Worm (Caenorhabditis elegans) whole organism, L1 larva: ENCODE data around the gene Y75B8A.8.
A peak's percentile ranks its signal among the peaks of the same experiment; 100 is the strongest.

Experiments
- C34B4.2 ChIP-seq: sonication (generic microtip); optimal IDR thresholded peaks from 2 replicates; lab custom pipeline; 2017; ENCODE audit warnings: mild to moderate bottlenecking, missing genetic modification characterization, missing compliant biosample characterization
- Y116A8C.19 ChIP-seq: sonication (generic microtip); optimal IDR thresholded peaks from 2 replicates; lab custom pipeline; 2016; ENCODE audit warnings: missing compliant biosample characterization, missing genetic modification characterization, borderline replicate concordance
- ceh-8 ChIP-seq: fragments of 200-800 bp; sonication (Bioruptor generic); optimal IDR thresholded peaks from 2 replicates; lab custom pipeline; 2018; ENCODE audit warnings: mild to moderate bottlenecking, missing genetic modification characterization, moderate library complexity, missing compliant biosample characterization
- ceh-90 ChIP-seq: sonication (generic microtip); optimal IDR thresholded peaks from 2 replicates; lab custom pipeline; 2016; ENCODE audit warnings: missing genetic modification characterization, missing compliant biosample characterization
- ces-1 ChIP-seq: fragments of 150-350 bp; optimal IDR thresholded peaks from 2 replicates; lab custom pipeline; 2014; ENCODE audit warnings: missing biosample characterization, missing genetic modification reagents, missing genetic modification characterization
- dpl-1 ChIP-seq, 3 experiments: fragments of 150-350 bp in 2 of 3; sonication (generic microtip) in 1 of 3; optimal IDR thresholded peaks; 2 replicates each; lab custom pipeline; 2014 to 2017; ENCODE audit warnings: missing biosample characterization in 3 of 3, missing genetic modification characterization in 3 of 3, missing genetic modification reagents in 3 of 3
- dsc-1 ChIP-seq: sonication (generic microtip); optimal IDR thresholded peaks from 2 replicates; lab custom pipeline; 2016; ENCODE audit warnings: mild to moderate bottlenecking, missing genetic modification characterization, missing compliant biosample characterization
- efl-1 ChIP-seq, 4 experiments: fragments of 150-350 bp; optimal IDR thresholded peaks in 3 of 4; peaks in 1 of 4; 1 replicate in 1 of 4; 2 replicates in 3 of 4; lab custom pipeline; 2014; ENCODE audit warnings: missing biosample characterization in 2 of 4, missing genetic modification characterization in 2 of 4, missing genetic modification reagents in 2 of 4
- elt-2 ChIP-seq: sonication (generic microtip); optimal IDR thresholded peaks from 2 replicates; lab custom pipeline; 2016; ENCODE audit warnings: missing genetic modification characterization, mild to moderate bottlenecking, inconsistent platforms, missing compliant biosample characterization, missing genetic modification reagents
- fkh-8 ChIP-seq: sonication (generic microtip); optimal IDR thresholded peaks from 2 replicates; lab custom pipeline; 2016; ENCODE audit warnings: mild to moderate bottlenecking, missing genetic modification characterization, missing compliant biosample characterization
- hlh-4 ChIP-seq: sonication (generic microtip); optimal IDR thresholded peaks from 2 replicates; lab custom pipeline; 2016; ENCODE audit warnings: mild to moderate bottlenecking, missing genetic modification characterization, missing compliant biosample characterization
- irx-1 ChIP-seq: sonication (generic microtip); optimal IDR thresholded peaks from 2 replicates; lab custom pipeline; 2016; ENCODE audit warnings: missing genetic modification characterization, missing compliant biosample characterization
- jun-1 ChIP-seq: fragments of 150-350 bp; optimal IDR thresholded peaks from 2 replicates; lab custom pipeline; 2014; ENCODE audit warnings: missing biosample characterization, missing genetic modification reagents, missing genetic modification characterization
- lin-13 ChIP-seq: fragments of 150-350 bp; optimal IDR thresholded peaks from 2 replicates; lab custom pipeline; 2014; ENCODE audit warnings: missing biosample characterization, missing genetic modification reagents, missing genetic modification characterization
- lin-35 ChIP-seq, 2 experiments: fragments of 150-350 bp; optimal IDR thresholded peaks; 2 replicates each; lab custom pipeline; 2014; ENCODE audit warnings: missing biosample characterization in 2 of 2, missing genetic modification characterization in 2 of 2, missing genetic modification reagents in 2 of 2
- lin-39 ChIP-seq: fragments of 150-350 bp; optimal IDR thresholded peaks from 2 replicates; lab custom pipeline; 2014; ENCODE audit warnings: missing biosample characterization, missing genetic modification reagents, missing genetic modification characterization
- lir-3 ChIP-seq: sonication (generic microtip); optimal IDR thresholded peaks from 2 replicates; lab custom pipeline; 2016; ENCODE audit warnings: mild to moderate bottlenecking, missing genetic modification characterization, moderate library complexity, missing compliant biosample characterization; ENCODE audit not compliant: poor library complexity
- nhr-28 ChIP-seq: fragments of 150-350 bp; optimal IDR thresholded peaks from 2 replicates; lab custom pipeline; 2014; ENCODE audit warnings: missing biosample characterization, missing genetic modification characterization
- nhr-71 ChIP-seq: sonication (generic microtip); optimal IDR thresholded peaks from 2 replicates; lab custom pipeline; 2016; ENCODE audit warnings: mild to moderate bottlenecking, missing genetic modification characterization, moderate library complexity, missing compliant biosample characterization
- nhr-77 ChIP-seq: fragments of 150-350 bp; optimal IDR thresholded peaks from 2 replicates; lab custom pipeline; 2014; ENCODE audit warnings: missing biosample characterization, missing genetic modification characterization
- nhr-84 ChIP-seq: sonication (generic microtip); optimal IDR thresholded peaks from 2 replicates; lab custom pipeline; 2017; ENCODE audit warnings: missing biosample characterization, missing genetic modification characterization
- nhr-85 ChIP-seq: sonication (generic microtip); peaks from one replicate; lab custom pipeline; 2016; ENCODE audit warnings: missing genetic modification characterization, inconsistent platforms, missing compliant biosample characterization
- nhr-90 ChIP-seq: sonication (generic microtip); optimal IDR thresholded peaks from 2 replicates; lab custom pipeline; 2016; ENCODE audit warnings: mild to moderate bottlenecking, missing genetic modification characterization, missing compliant biosample characterization; ENCODE audit not compliant: poor library complexity
- pag-3 ChIP-seq: sonication (generic microtip); optimal IDR thresholded peaks from 2 replicates; lab custom pipeline; 2017; ENCODE audit warnings: missing genetic modification characterization, mild to moderate bottlenecking, missing compliant biosample characterization, antibody characterized with exemption, borderline replicate concordance; ENCODE audit not compliant: insufficient read depth
- snpc-4 ChIP-seq: fragments of 150-350 bp; optimal IDR thresholded peaks from 2 replicates; lab custom pipeline; 2014; ENCODE audit warnings: missing biosample characterization, missing genetic modification characterization
- sox-4 ChIP-seq: sonication (generic microtip); optimal IDR thresholded peaks from 2 replicates; lab custom pipeline; 2016; ENCODE audit warnings: missing genetic modification characterization, missing compliant biosample characterization
- sptf-1 ChIP-seq: fragments of 150-350 bp; optimal IDR thresholded peaks from 2 replicates; lab custom pipeline; 2014; ENCODE audit warnings: missing biosample characterization, missing genetic modification characterization
- tlp-1 ChIP-seq: fragments of 150-350 bp; optimal IDR thresholded peaks from 2 replicates; lab custom pipeline; 2014; ENCODE audit warnings: missing biosample characterization, missing genetic modification characterization
- unc-30 ChIP-seq: sonication (generic microtip); optimal IDR thresholded peaks from 2 replicates; lab custom pipeline; 2017; ENCODE audit warnings: missing biosample characterization, missing genetic modification characterization
- unc-62 ChIP-seq: fragments of 150-350 bp; optimal IDR thresholded peaks from 2 replicates; lab custom pipeline; 2014; ENCODE audit warnings: missing biosample characterization, missing genetic modification reagents, missing genetic modification characterization
- unc-86 ChIP-seq: sonication (generic microtip); optimal IDR thresholded peaks from 2 replicates; lab custom pipeline; 2016; ENCODE audit warnings: missing genetic modification characterization, missing compliant biosample characterization
- xbp-1 ChIP-seq: sonication (generic microtip); optimal IDR thresholded peaks from 2 replicates; lab custom pipeline; 2016; ENCODE audit warnings: missing genetic modification characterization, missing compliant biosample characterization

Gene Y75B8A.8

DNA sequence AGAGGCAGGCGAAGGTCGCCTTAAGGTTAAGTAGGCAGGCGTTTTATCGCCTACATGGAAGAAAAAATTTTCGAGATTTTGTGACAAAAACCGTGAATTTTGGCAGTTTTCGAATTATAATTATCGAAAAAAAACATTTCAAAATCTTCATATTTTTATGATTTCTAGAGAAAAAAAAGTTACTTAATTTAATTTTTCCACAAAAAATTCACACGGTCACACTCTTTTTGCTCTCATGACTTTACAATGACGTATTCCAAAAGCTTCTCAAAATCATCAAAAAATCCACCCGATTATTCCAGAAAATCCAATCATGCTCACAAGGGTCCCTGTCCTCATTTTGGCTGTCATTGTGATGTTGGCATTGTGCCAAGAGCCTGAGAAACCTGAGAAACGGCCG lies 25.6 kb downstream of the Y75B8A.8 start, which contains the start of gene lury-1 (continued):
- TF ChIP-seq ceh-8 (GFP tag; lab: Kevin White, UChicago) = no peak
- TF ChIP-seq, all 84 proteins: peak for 0

DNA sequence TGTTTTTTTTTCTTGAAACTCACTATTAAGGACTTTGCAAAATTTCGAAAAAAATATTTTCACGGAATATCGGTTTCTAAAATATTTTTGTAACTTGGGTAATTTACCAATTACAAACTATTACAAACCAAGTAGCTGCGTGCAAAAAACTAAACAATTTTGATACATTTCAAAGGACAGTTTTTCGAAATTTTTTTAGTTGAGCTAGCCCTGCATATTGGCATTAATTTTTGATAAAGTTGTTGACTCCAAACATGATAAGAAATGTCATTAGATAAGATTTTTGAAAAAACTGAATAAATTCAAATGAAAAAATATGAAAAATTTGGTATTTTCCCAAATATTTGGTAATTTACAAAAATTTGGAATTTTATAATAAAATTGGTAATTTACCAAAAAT lies 27.7 kb downstream of the Y75B8A.8 start:
- TF ChIP-seq efl-1 (optimal IDR thresholded peaks at IDR 0.05; lab: Kevin White, UChicago) (no peak), efl-1 (GFP tag; optimal IDR thresholded peaks at IDR 0.05 in 1 of 2; lab: Kevin White, UChicago) (peak in 1 of 2 experiments; percentile 62), Y116A8C.19 (tag; lab: Kevin White, UChicago) (no peak), elt-2 (tag; lab: Kevin White, UChicago) (peak; percentile 3)

DNA sequence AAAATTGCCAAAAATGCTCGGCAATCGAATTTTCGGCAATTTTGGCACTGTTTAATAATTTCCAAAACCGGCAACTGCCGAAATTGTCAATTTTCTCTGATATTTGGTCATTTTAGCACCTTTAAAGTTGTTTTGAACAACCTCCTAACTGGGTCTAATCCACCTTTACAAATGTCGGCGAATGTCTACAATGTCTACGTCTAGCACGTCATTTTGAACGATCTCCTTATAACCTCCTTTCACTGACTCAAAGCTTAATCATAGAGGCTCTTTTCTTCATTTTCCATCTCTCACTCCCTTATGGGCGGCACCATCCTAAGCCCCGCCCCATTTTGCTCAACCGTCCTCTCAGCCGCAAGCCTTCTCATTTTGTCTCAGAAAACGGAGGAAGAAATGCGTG lies 33.6 kb downstream of the Y75B8A.8 start, which contains the start of gene Y75B8A.44:
Y75B8A.44 (plus strand) TSS at position 301 of the 400 bp plus-strand sequence.
- TF ChIP-seq ceh-8 (GFP tag; lab: Kevin White, UChicago) = no peak

DNA sequence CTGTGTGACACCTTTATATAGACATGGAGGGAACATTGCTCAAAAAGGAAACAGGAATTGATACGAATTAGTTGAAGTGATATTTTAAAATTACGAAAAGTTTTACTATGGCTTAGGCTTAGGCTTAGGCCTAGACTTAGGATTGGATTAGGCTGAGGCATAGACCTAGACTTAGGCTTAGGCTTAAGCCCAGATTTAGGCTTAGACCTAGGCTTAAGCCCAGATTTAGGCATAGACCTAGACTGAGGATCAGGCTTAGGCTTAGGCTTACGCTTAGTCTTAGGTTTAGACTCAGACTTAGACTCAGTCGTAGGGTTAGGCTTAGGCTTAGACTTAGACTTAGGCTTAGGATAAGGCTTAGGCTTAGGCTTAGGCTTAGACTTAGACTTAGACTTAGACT lies 35.4 kb downstream of the Y75B8A.8 start:
- TF ChIP-seq nhr-28 (tag; lab: Kevin White, UChicago) = no peak
- TF ChIP-seq snpc-4 = no peak
- no peak for TF ChIP-seq C34B4.2 (tag; lab: Kevin White, UChicago)
- TF ChIP-seq lin-13 (GFP tag; lab: Kevin White, UChicago) = no peak
- TF ChIP-seq nhr-71 (tag; lab: Kevin White, UChicago) = no peak
- TF ChIP-seq unc-30 (tag; lab: Kevin White, UChicago) = no peak
- TF ChIP-seq nhr-84 (tag; lab: Kevin White, UChicago) = no peak
- no peak for TF ChIP-seq xbp-1
- no peak for TF ChIP-seq nhr-90 (tag; lab: Kevin White, UChicago)

DNA sequence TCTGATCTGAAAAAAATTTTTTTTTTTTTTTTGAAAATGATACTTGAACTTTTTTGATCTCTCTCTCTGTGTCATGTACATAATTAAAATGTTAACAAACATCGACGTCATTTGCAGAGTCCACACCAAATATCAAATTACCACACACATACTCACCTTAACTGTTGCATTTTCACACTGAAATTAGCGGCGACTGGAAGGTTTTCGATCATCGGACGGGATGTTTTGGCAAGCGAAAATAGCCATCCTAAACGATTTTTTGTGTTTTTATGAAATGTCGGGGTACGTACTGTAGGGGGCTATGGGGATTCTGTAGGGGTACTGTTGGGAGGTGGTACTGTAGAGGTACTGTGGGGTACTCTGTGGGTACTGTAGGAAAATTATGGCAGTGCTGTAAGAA lies 37.6 kb downstream of the Y75B8A.8 start:
- TF ChIP-seq efl-1 (optimal IDR thresholded peaks at IDR 0.05; lab: Kevin White, UChicago) (no peak), efl-1 (GFP tag; optimal IDR thresholded peaks at IDR 0.05 in 1 of 2; lab: Kevin White, UChicago) (peak in 1 of 2 experiments; percentile 92), dsc-1 (tag; lab: Kevin White, UChicago) (no peak), hlh-4 (tag; lab: Kevin White, UChicago) (no peak), tlp-1 (tag; lab: Kevin White, UChicago) (no peak)

DNA sequence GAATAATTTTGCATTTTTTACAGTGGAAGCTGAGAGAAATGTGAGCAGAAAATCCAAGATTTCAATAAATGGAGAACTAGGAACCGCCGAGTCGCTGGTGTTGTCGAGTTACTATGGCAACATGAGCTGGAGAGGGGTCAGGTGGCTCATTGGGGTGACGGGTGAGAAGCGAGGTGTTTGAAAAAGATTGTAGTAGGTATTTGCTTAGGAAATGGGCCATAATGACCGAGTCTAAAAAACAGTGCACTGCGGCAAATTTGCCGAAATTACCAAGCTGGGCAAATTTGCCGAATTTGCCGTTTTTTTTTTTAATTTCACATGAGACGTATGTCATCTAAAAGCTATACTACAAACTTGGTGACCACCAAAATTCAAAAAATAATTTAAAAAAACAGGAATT lies 41.9 kb downstream of the Y75B8A.8 start, which contains the start of gene osm-12:
osm-12 (minus strand) TSS at position 101 of the 400 bp plus-strand sequence.
- TF ChIP-seq ces-1 (no peak), elt-2 (tag; lab: Kevin White, UChicago) (no peak), lir-3 (tag; lab: Kevin White, UChicago) (no peak), unc-86 (tag; lab: Kevin White, UChicago) (no peak), dpl-1 (GFP tag; optimal IDR thresholded peaks at IDR 0.05; lab: Kevin White, UChicago) (no peak), lin-39 (tag; lab: Kevin White, UChicago) (no peak), nhr-28 (tag; lab: Kevin White, UChicago) (no peak), jun-1 (tag; lab: Kevin White, UChicago) (no peak), fkh-8 (tag; lab: Kevin White, UChicago) (peak; percentile 3)

DNA sequence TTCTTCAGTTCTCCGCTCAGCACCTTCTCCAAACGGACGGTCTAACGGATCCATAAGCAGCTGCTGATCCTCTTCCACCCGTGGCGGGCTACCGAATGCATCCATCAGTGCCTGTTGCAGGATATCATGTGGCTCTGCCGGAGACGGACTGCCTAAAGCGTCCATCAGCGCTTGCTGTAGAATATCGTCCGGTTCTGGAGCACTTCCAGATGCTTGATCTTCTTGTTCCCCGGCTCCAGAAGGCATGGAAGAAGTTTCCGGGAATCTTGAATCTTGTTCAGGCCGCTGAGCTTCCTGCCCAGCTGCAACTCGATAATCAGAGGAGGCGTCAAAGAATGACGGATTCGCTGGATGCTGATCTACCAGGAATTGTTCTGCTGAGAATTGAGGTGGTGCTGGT lies 44.7 kb downstream of the Y75B8A.8 start:
- TF ChIP-seq sox-4 (tag; lab: Kevin White, UChicago) (no peak), nhr-85 (tag; lab: Kevin White, UChicago) (no peak), pag-3 (tag; lab: Kevin White, UChicago) (no peak), hlh-4 (tag; lab: Kevin White, UChicago) (no peak), elt-2 (tag; lab: Kevin White, UChicago) (no peak), unc-62 (GFP tag; lab: Kevin White, UChicago) (no peak), irx-1 (tag; lab: Kevin White, UChicago) (no peak), lin-35 (GFP tag; optimal IDR thresholded peaks at IDR 0.05; lab: Kevin White, UChicago) (no peak), nhr-77 (tag; lab: Kevin White, UChicago) (no peak), sptf-1 (no peak), ceh-90 (tag; lab: Kevin White, UChicago) (no peak)
